Fruit fly (Drosophila melanogaster) S2 (cell line): ENCODE data around the gene CG5104.

Source experiments
- CG8478 ChIP-seq: fragments of >200 bp; optimal IDR thresholded peaks from 2 replicates; lab custom pipeline; 2018
- CTCF ChIP-seq, 2 experiments: fragments of >200 bp; optimal IDR thresholded peaks; 2 replicates each; lab custom pipeline; 2018

DNA sequence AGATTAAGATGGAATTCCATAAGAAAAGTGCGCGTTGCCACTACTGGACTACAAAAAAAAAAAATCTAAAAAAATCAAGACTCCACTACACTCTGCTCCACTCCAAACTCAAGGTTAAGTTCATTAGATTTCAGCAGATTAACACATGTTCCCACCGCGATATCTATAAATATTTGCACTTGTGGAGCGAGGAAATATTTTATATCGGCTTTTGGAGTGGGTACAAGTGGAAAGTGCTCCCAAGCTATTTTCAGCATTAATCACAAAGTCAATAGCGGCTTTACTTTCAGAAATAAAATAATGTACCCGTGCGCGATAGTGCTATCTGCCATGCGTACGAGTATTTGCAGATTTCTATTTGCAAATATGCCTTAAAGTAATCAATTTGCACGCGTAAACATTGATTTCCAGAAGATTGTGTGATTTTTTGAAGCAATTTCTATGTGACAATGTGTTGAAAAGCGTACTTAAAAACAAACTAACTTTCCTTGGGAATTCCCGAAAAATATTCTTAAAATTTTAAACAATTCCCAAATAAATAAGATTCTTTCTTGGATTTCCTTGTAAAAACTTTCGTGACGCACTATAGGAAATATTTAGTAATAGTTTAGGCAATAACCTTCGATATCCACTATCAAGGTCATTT is 17.0 kb downstream of the CG5104 start:
- TF ChIP-seq CTCF (optimal IDR thresholded peaks at IDR 0.05; lab: Kevin White, UChicago) (no peak), CG8478 (lab: Kevin White, UChicago) (no peak)
